Fruit fly (Drosophila melanogaster) whole organism, embryonic: Measurements from ENCODE around the gene CG12096.

Source experiments
- CG10979 ChIP-seq: fragments of 200-800 bp; sonication (Bioruptor generic); optimal IDR thresholded peaks from 2 replicates; lab custom pipeline; 2018; ENCODE audit warnings: missing biosample characterization, mild to moderate bottlenecking, missing genetic modification characterization, moderate library complexity
- CG11093 ChIP-seq: fragments of 200-800 bp; sonication (Bioruptor generic); IDR thresholded peaks from 3 replicates; pipeline ENCODE4 v1.3.6; 2022; ENCODE audit warnings: missing biosample characterization, missing genetic modification characterization
- CG12104 ChIP-seq: fragments of 200-800 bp; sonication (Bioruptor generic); optimal IDR thresholded peaks from 3 replicates; lab custom pipeline; 2016; ENCODE audit warnings: missing biosample characterization, missing genetic modification characterization
- CG17612 ChIP-seq: fragments of 200-800 bp; sonication (Bioruptor generic); IDR thresholded peaks from 2 replicates; pipeline ENCODE4 v1.3.6; 2022; ENCODE audit warnings: missing biosample characterization, missing genetic modification characterization
- CG1832 ChIP-seq: fragments of 200-800 bp; sonication (Bioruptor generic); optimal IDR thresholded peaks from 2 replicates; lab custom pipeline; 2017; ENCODE audit warnings: missing biosample characterization, mild to moderate bottlenecking, missing genetic modification characterization, inconsistent platforms
- CG32532 ChIP-seq: fragments of 200-800 bp; sonication (Bioruptor generic); IDR thresholded peaks from 2 replicates; pipeline ENCODE4 v1.3.6; 2022; ENCODE audit warnings: missing biosample characterization, missing genetic modification characterization
- CG33557 ChIP-seq: fragments of 200-800 bp; sonication (Bioruptor generic); optimal IDR thresholded peaks from 2 replicates; lab custom pipeline; 2019; ENCODE audit warnings: missing biosample characterization, mild to moderate bottlenecking, missing genetic modification characterization, moderate library complexity
- CG43689 ChIP-seq: fragments of 200-800 bp; sonication (Bioruptor generic); IDR thresholded peaks from 2 replicates; pipeline ENCODE4 v1.3.6; 2022; ENCODE audit warnings: missing biosample characterization, missing genetic modification characterization
- CG4404 ChIP-seq: fragments of 200-800 bp; sonication (Bioruptor generic); IDR thresholded peaks from 2 replicates; pipeline ENCODE4 v1.3.6; 2022; ENCODE audit warnings: missing biosample characterization, missing genetic modification characterization
- CG4617 ChIP-seq: fragments of 200-800 bp; sonication (Bioruptor generic); optimal IDR thresholded peaks from 3 replicates; lab custom pipeline; 2016; ENCODE audit warnings: missing biosample characterization, missing genetic modification characterization, borderline replicate concordance
- CG4820 ChIP-seq: fragments of 200-800 bp; sonication (Bioruptor generic); optimal IDR thresholded peaks from 3 replicates; lab custom pipeline; 2016; ENCODE audit warnings: missing biosample characterization, missing genetic modification characterization
- CG4854 ChIP-seq: fragments of 200-800 bp; sonication (Bioruptor generic); optimal IDR thresholded peaks from 2 replicates; lab custom pipeline; 2016; ENCODE audit warnings: missing biosample characterization, missing genetic modification characterization, inconsistent platforms
- CG8359 ChIP-seq: fragments of 200-800 bp; sonication (Bioruptor generic); optimal IDR thresholded peaks from 2 replicates; lab custom pipeline; 2017; ENCODE audit warnings: missing biosample characterization, mild to moderate bottlenecking, missing genetic modification characterization, borderline replicate concordance
- CG9609 ChIP-seq: fragments of 200-800 bp; sonication (Bioruptor generic); optimal IDR thresholded peaks from 3 replicates; lab custom pipeline; 2016; ENCODE audit warnings: missing biosample characterization, missing genetic modification characterization
- CG9727 ChIP-seq: fragments of 200-800 bp; sonication (Bioruptor generic); optimal IDR thresholded peaks from 3 replicates; lab custom pipeline; 2017; ENCODE audit warnings: missing biosample characterization, mild to moderate bottlenecking, missing genetic modification characterization
- CG9817 ChIP-seq: fragments of 200-800 bp; sonication (Bioruptor generic); optimal IDR thresholded peaks from 2 replicates; lab custom pipeline; 2018; ENCODE audit warnings: missing biosample characterization, mild to moderate bottlenecking, missing genetic modification characterization, moderate library complexity
- Ets97D ChIP-seq: fragments of 200-800 bp; sonication (Bioruptor generic); optimal IDR thresholded peaks from 3 replicates; lab custom pipeline; 2016; ENCODE audit warnings: missing biosample characterization, missing genetic modification characterization
- HLH3B ChIP-seq: fragments of 200-800 bp; sonication (Bioruptor generic); IDR thresholded peaks from 2 replicates; pipeline ENCODE4 v1.3.6; 2022; ENCODE audit warnings: missing biosample characterization, missing genetic modification characterization
- Hand ChIP-seq: fragments of 200-800 bp; sonication (Bioruptor generic); optimal IDR thresholded peaks from 2 replicates; lab custom pipeline; 2017; ENCODE audit warnings: mild to moderate bottlenecking, missing biosample characterization, missing genetic modification reagents, missing genetic modification characterization
- Lpt ChIP-seq: fragments of >200 bp; optimal IDR thresholded peaks from 2 replicates; lab custom pipeline; 2018; ENCODE audit warnings: missing biosample characterization, missing genetic modification characterization
- NFAT ChIP-seq: fragments of 200-800 bp; sonication (Bioruptor generic); IDR thresholded peaks from 2 replicates; pipeline ENCODE4 v1.3.6; 2022; ENCODE audit warnings: missing biosample characterization, missing genetic modification characterization
- Nf-YC ChIP-seq: fragments of 200-800 bp; optimal IDR thresholded peaks from 3 replicates; lab custom pipeline; 2019; ENCODE audit warnings: missing biosample characterization, mild to moderate bottlenecking, missing genetic modification characterization, moderate library complexity
- Oaz ChIP-seq: fragments of 200-800 bp; sonication (Bioruptor generic); IDR thresholded peaks from 2 replicates; pipeline ENCODE4 v1.3.6; 2022; ENCODE audit warnings: missing biosample characterization, missing genetic modification characterization
- Ssrp ChIP-seq: fragments of 200-800 bp; sonication (Bioruptor generic); optimal IDR thresholded peaks from 2 replicates; lab custom pipeline; 2018; ENCODE audit warnings: missing biosample characterization, mild to moderate bottlenecking, missing genetic modification characterization, moderate library complexity
- ab ChIP-seq: fragments of 200-800 bp; sonication (Bioruptor generic); optimal IDR thresholded peaks from 2 replicates; lab custom pipeline; 2016; ENCODE audit warnings: missing biosample characterization, missing genetic modification characterization
- al ChIP-seq: fragments of 200-800 bp; sonication (Bioruptor generic); IDR thresholded peaks from 2 replicates; pipeline ENCODE4 v1.3.6; 2022; ENCODE audit warnings: missing biosample characterization, missing genetic modification characterization
- ap ChIP-seq: fragments of 200-800 bp; sonication (Bioruptor generic); IDR thresholded peaks from 2 replicates; pipeline ENCODE4 v1.3.6; 2022; ENCODE audit warnings: missing biosample characterization, missing genetic modification characterization
- ash1 ChIP-seq: fragments of 200-800 bp; sonication (Bioruptor generic); optimal IDR thresholded peaks from 2 replicates; lab custom pipeline; 2018; ENCODE audit warnings: missing biosample characterization, mild to moderate bottlenecking, missing genetic modification characterization
- bab2 ChIP-seq: fragments of 200-800 bp; sonication (Bioruptor generic); optimal IDR thresholded peaks from 2 replicates; lab custom pipeline; 2016; ENCODE audit warnings: missing biosample characterization, missing genetic modification characterization
- bsh ChIP-seq, 2 experiments: fragments of 200-800 bp; sonication (Bioruptor generic); optimal IDR thresholded peaks; 2 replicates each; lab custom pipeline; 2017 to 2018; ENCODE audit warnings: mild to moderate bottlenecking in 2 of 2, missing biosample characterization in 2 of 2, missing genetic modification characterization in 2 of 2, moderate library complexity in 1 of 2
- chinmo ChIP-seq: fragments of 200-800 bp; sonication (Bioruptor generic); IDR thresholded peaks from 4 replicates; pipeline ENCODE4 v1.3.6; 2022; ENCODE audit warnings: missing biosample characterization, missing genetic modification characterization; ENCODE audit not compliant: partially characterized antibody
- chn ChIP-seq: fragments of 200-800 bp; sonication (Bioruptor generic); optimal IDR thresholded peaks from 2 replicates; lab custom pipeline; 2016; ENCODE audit warnings: missing biosample characterization, missing genetic modification characterization
- dan ChIP-seq: fragments of 200-800 bp; sonication (Bioruptor generic); IDR thresholded peaks from 2 replicates; pipeline ENCODE4 v1.3.6; 2022; ENCODE audit warnings: missing biosample characterization, missing genetic modification characterization
- dati ChIP-seq: fragments of 200-800 bp; sonication (Bioruptor generic); IDR thresholded peaks from 2 replicates; pipeline ENCODE4 v1.3.6; 2022; ENCODE audit warnings: missing biosample characterization, missing genetic modification characterization
- dm ChIP-seq: fragments of 200-800 bp; sonication (Bioruptor generic); optimal IDR thresholded peaks from 3 replicates; lab custom pipeline; 2016; ENCODE audit warnings: missing biosample characterization, missing genetic modification characterization
- dpn ChIP-seq, 2 experiments: fragments of 200-800 bp; sonication (Bioruptor generic); optimal IDR thresholded peaks; 3 replicates each; lab custom pipeline; 2016; ENCODE audit warnings: missing biosample characterization in 2 of 2, missing genetic modification characterization in 2 of 2
- fd102C ChIP-seq: fragments of 200-800 bp; sonication (Bioruptor generic); optimal IDR thresholded peaks from 2 replicates; lab custom pipeline; 2018; ENCODE audit warnings: missing biosample characterization, mild to moderate bottlenecking, missing genetic modification characterization, moderate library complexity
- fd3F ChIP-seq: fragments of 200-800 bp; sonication (Bioruptor generic); optimal IDR thresholded peaks from 2 replicates; lab custom pipeline; 2018; ENCODE audit warnings: missing biosample characterization, mild to moderate bottlenecking, missing genetic modification characterization, moderate library complexity
- gt ChIP-seq: fragments of 200-800 bp; sonication (Bioruptor generic); IDR thresholded peaks from 2 replicates; pipeline ENCODE4 v1.3.6; 2022; ENCODE audit warnings: missing biosample characterization, missing genetic modification characterization
- ham ChIP-seq: fragments of 200-800 bp; sonication (Bioruptor generic); IDR thresholded peaks from 2 replicates; pipeline ENCODE4 v1.3.6; 2022; ENCODE audit warnings: missing biosample characterization, missing genetic modification characterization
- jumu ChIP-seq: fragments of 200-800 bp; sonication (Bioruptor generic); optimal IDR thresholded peaks from 3 replicates; lab custom pipeline; 2016; ENCODE audit warnings: missing biosample characterization, missing genetic modification characterization
- lilli ChIP-seq: fragments of 200-800 bp; sonication (Bioruptor generic); optimal IDR thresholded peaks from 3 replicates; lab custom pipeline; 2016; ENCODE audit warnings: missing biosample characterization, missing genetic modification characterization
- mam ChIP-seq: fragments of 200-800 bp; sonication (Bioruptor generic); optimal IDR thresholded peaks from 3 replicates; lab custom pipeline; 2016; ENCODE audit warnings: missing biosample characterization, missing genetic modification characterization
- phol ChIP-seq: fragments of 200-800 bp; sonication (Bioruptor generic); optimal IDR thresholded peaks from 3 replicates; lab custom pipeline; 2018; ENCODE audit warnings: missing biosample characterization, mild to moderate bottlenecking, missing genetic modification characterization, moderate library complexity
- psq ChIP-seq: fragments of 200-800 bp; sonication (Bioruptor generic); optimal IDR thresholded peaks from 2 replicates; lab custom pipeline; 2017; ENCODE audit warnings: missing biosample characterization, missing genetic modification characterization
- pzg ChIP-seq: fragments of 200-800 bp; sonication (Bioruptor generic); optimal IDR thresholded peaks from 3 replicates; lab custom pipeline; 2018; ENCODE audit warnings: missing biosample characterization, mild to moderate bottlenecking, missing genetic modification characterization, moderate library complexity
- rib ChIP-seq: fragments of 200-800 bp; sonication (Bioruptor generic); IDR thresholded peaks from 2 replicates; pipeline ENCODE4 v1.3.6; 2022; ENCODE audit warnings: missing biosample characterization, missing genetic modification characterization
- sisA ChIP-seq: fragments of 200-800 bp; sonication (Bioruptor generic); IDR thresholded peaks from 2 replicates; pipeline ENCODE4 v1.3.6; 2022; ENCODE audit warnings: missing biosample characterization, missing genetic modification characterization
- so ChIP-seq: fragments of 200-800 bp; sonication (Bioruptor generic); IDR thresholded peaks from 3 replicates; pipeline ENCODE4 v1.3.6; 2022; ENCODE audit warnings: missing biosample characterization, missing genetic modification characterization
- sr ChIP-seq: fragments of 200-800 bp; sonication (Bioruptor generic); IDR thresholded peaks from 3 replicates; pipeline ENCODE4 v1.3.6; 2022; ENCODE audit warnings: missing biosample characterization, missing genetic modification characterization
- usp ChIP-seq: fragments of >200 bp; optimal IDR thresholded peaks from 2 replicates; lab custom pipeline; 2017; ENCODE audit warnings: missing biosample characterization, missing genetic modification characterization
- zfh1 ChIP-seq: fragments of 200-800 bp; sonication (Bioruptor generic); IDR thresholded peaks from 3 replicates; pipeline ENCODE4 v1.3.6; 2022; ENCODE audit warnings: missing biosample characterization, missing genetic modification characterization

CG12096 gene

DNA sequence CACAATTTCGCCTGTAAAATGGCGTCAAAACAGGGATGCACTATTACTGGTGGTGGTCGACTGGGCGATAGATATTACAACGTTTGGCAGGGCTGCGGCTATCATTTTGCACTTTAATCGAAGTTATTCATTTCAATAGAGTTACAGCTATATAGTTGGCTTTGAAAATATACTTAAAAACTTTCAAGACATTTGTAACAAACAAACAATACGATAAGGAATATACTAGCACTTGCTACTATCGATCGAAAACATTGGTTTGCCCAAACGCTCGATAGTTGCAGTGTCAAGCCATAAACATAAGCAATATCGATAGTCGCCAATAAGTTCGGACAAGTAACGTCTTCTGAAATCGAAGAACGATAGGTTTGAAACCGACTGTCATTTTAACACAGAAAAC, at the start of gene CG12096, which contains the start of gene Bap60 (continued):
- TF ChIP-seq fd102C (GFP tag; lab: Kevin White, UChicago) (no peak), rib (GFP tag; lab: Robert Waterston, UW) (no peak), usp (GFP tag; lab: Kevin White, UChicago) (no peak), CG9727 (GFP tag; lab: Kevin White, UChicago) (peak; percentile 74), al (GFP tag; lab: Robert Waterston, UW) (peak; percentile 76), CG4404 (peak; percentile 67), Ets97D (GFP tag; lab: Kevin White, UChicago) (peak; percentile 87), Oaz (GFP tag; lab: Robert Waterston, UW) (no peak), CG1832 (GFP tag; lab: Kevin White, UChicago) (no peak), CG9817 (peak; percentile 85), Lpt (GFP tag; lab: Kevin White, UChicago) (no peak), zfh1 (peak; percentile 56; the same call in 2 of the 3 replicates), NFAT (GFP tag; lab: Robert Waterston, UW) (peak; percentile 49), CG10979 (tag; lab: Kevin White, UChicago) (peak; percentile 68), CG8359 (GFP tag; lab: Kevin White, UChicago) (no peak), Hand (GFP tag; lab: Kevin White, UChicago) (peak; percentile 14), Nf-YC (tag; lab: Kevin White, UChicago) (peak; percentile 76), CG12104 (GFP tag; lab: Kevin White, UChicago) (peak; percentile 5), gt (0 out of 2 replicates have a peak, but pooled peaks have one; percentile 39), psq (peak; percentile 30), CG4854 (peak; percentile 56), CG32532 (GFP tag; lab: Robert Waterston, UW) (peak; percentile 62), ash1 (GFP tag; lab: Kevin White, UChicago) (no peak), CG4820 (GFP tag; lab: Kevin White, UChicago) (peak; percentile 65), sr (GFP tag; lab: Robert Waterston, UW) (no peak), jumu (GFP tag; lab: Kevin White, UChicago) (peak; percentile 85), dati (no peak), CG9609 (GFP tag; lab: Kevin White, UChicago) (peak; percentile 69), phol (tag; lab: Kevin White, UChicago) (peak; percentile 99), ham (GFP tag; lab: Robert Waterston, UW) (0 out of 2 replicates have a peak, but pooled peaks have one; percentile 28), dan (no peak), mam (peak; percentile 86), CG4617 (GFP tag; lab: Kevin White, UChicago) (peak; percentile 68), dpn (GFP tag; optimal IDR thresholded peaks at IDR 0.05; lab: Kevin White, UChicago) (peak; percentile 81 to 82), HLH3B (GFP tag; lab: Robert Waterston, UW) (no peak), Ssrp (peak; percentile 71), chinmo (GFP tag; lab: Robert Waterston, UW) (peak; percentile 68; the same call in 1 of the 4 replicates), so (no peak), CG43689 (GFP tag; lab: Robert Waterston, UW) (no peak), CG17612 (GFP tag; lab: Robert Waterston, UW) (no peak), ap (GFP tag; lab: Robert Waterston, UW) (no peak; the same call in 1 of the 2 replicates), ab (GFP tag; lab: Kevin White, UChicago) (peak; percentile 21), sisA (GFP tag; lab: Robert Waterston, UW) (peak; percentile 58), lilli (peak; percentile 83), CG33557 (peak; percentile 68), bab2 (GFP tag; lab: Kevin White, UChicago) (peak; percentile 81), bsh (GFP tag; optimal IDR thresholded peaks at IDR 0.05; lab: Kevin White, UChicago) (peak in 1 of 2 experiments; percentile 65), fd3F (GFP tag; lab: Kevin White, UChicago) (peak; percentile 51), pzg (GFP tag; lab: Kevin White, UChicago) (peak; percentile 80), chn (GFP tag; lab: Kevin White, UChicago) (peak; percentile 55), CG11093 (GFP tag; lab: Robert Waterston, UW) (peak; percentile 32; the same call in 1 of the 3 replicates), dm (GFP tag; lab: Kevin White, UChicago) (peak; percentile 86)
